Worm (Caenorhabditis elegans) whole organism, midembryonic: ENCODE data around the gene gcy-8.

ENCODE experiments used
- T22C8.4 ChIP-seq: fragments of 200-800 bp; sonication (Bioruptor generic); IDR thresholded peaks from 2 replicates; pipeline ENCODE4 v1.3.6; 2022; ENCODE audit warnings: missing genetic modification characterization, missing compliant biosample characterization
- cog-1 ChIP-seq: sonication (generic microtip); optimal IDR thresholded peaks from 2 replicates; lab custom pipeline; 2016; ENCODE audit warnings: missing genetic modification characterization, missing compliant biosample characterization
- flt-1 ChIP-seq: fragments of 200-800 bp; sonication (Bioruptor generic); IDR thresholded peaks from 2 replicates; pipeline ENCODE4 v1.3.6; 2022; ENCODE audit warnings: missing genetic modification characterization, missing compliant biosample characterization
- klf-2 ChIP-seq: fragments of 200-800 bp; sonication (Bioruptor generic); conservative IDR thresholded peaks from 2 replicates; pipeline ENCODE4 v1.3.6; 2022; ENCODE audit warnings: missing genetic modification reagents, missing genetic modification characterization, missing compliant biosample characterization
- med-1 ChIP-seq: sonication (generic microtip); optimal IDR thresholded peaks from 2 replicates; lab custom pipeline; 2017; ENCODE audit warnings: missing genetic modification characterization, mild to moderate bottlenecking, missing compliant biosample characterization, antibody characterized with exemption, missing genetic modification reagents; ENCODE audit not compliant: insufficient read depth
- ref-1 ChIP-seq: fragments of 200-800 bp; sonication (Bioruptor generic); conservative IDR thresholded peaks from 2 replicates; pipeline ENCODE4 v1.3.6; 2022; ENCODE audit warnings: missing genetic modification reagents, missing genetic modification characterization, missing compliant biosample characterization
- tab-1 ChIP-seq: fragments of 200-800 bp; sonication (Bioruptor generic); IDR thresholded peaks from 2 replicates; pipeline ENCODE4 v1.3.6; 2022; ENCODE audit warnings: missing genetic modification characterization, missing compliant biosample characterization
- ztf-23 ChIP-seq: fragments of 200-800 bp; sonication (Bioruptor generic); IDR thresholded peaks from 2 replicates; pipeline ENCODE4 v1.3.6; 2022; ENCODE audit warnings: missing genetic modification reagents, missing genetic modification characterization, missing compliant biosample characterization
- ztf-29 ChIP-seq: fragments of 200-800 bp; sonication (Bioruptor generic); IDR thresholded peaks from 2 replicates; pipeline ENCODE4 v1.3.6; 2022; ENCODE audit warnings: missing genetic modification reagents, missing genetic modification characterization, missing compliant biosample characterization

gcy-8 gene

DNA sequence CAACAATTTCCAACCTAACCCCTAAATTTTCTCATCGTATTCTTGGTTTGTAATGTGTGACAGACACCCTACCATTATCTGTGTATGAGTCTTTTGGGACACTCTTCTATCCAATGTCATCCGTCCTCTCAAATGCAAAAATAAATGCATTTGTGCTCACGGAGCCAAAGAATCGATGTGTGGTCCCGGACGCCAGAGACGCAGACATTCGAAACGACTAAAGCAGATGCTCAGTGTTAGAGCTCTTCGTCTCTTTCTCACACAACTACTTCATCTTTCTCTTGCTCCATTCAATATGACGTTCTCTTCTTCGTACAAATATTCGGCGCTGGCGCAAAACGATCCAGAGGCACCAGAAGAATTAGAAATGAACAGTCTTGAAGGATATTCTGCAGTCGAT lies 51.6 kb downstream of the gcy-8 start, which contains the start of gene unc-24:
unc-24 (plus strand) TSS at position 283 of the 400 bp plus-strand sequence.
- no peak for TF ChIP-seq cog-1 (tag; lab: Kevin White, UChicago)

DNA sequence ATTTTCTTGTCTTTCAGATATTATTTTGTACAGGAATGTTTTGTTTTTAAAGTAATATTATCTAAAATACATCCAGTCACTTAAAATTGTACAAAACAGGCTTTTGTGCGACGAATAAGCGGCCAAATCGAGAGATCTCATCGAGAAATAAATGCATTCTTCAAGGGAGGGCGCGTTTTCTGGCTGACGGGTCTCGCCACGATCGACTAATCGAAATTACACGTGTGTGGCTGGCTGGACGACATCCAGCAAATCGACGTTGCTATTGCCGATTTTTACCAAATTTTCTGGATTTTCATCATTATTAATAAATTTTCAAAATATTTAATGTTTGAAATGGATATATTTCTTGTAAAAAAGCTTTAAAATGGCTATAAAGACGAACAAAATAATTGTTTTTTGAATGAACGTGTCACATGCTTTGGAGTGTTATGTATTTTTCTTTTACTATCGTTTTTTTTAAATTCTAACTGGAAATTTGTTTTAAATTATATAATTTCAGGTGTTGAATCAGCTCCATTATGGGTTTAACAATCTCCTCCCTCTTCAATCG lies 54.1 kb downstream of the gcy-8 start, which contains the start of gene arf-5:
arf-5 (plus strand) TSS at position 503 of the 553 bp plus-strand sequence.
- TF ChIP-seq cog-1 (tag; lab: Kevin White, UChicago) (peak; percentile 20), flt-1 (GFP tag; lab: Robert Waterston, UW) (no peak), ref-1 (GFP tag; lab: Robert Waterston, UW) (no peak), ztf-29 (GFP tag; lab: Robert Waterston, UW) (no peak)

DNA sequence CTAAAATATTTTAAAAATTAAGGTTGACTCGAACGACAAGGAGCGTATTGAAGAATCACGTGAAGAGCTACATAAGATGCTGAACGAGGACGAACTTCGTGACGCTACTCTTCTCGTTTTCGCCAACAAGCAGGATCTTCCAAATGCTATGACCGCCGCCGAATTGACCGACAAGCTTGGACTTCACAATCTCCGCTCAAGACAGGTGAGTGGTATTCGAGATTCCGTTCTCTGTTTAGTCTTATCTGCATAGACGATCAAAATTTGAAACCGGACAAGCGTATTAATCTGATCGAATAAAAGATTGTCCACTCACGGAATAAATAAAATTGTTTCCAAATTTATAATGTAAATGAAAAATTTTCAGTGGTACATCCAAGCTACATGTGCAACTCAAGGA lies 55.1 kb downstream of the gcy-8 start:
- TF ChIP-seq tab-1 (GFP tag; lab: Robert Waterston, UW) = no peak
- no peak for TF ChIP-seq ztf-29 (GFP tag; lab: Robert Waterston, UW)
- TF ChIP-seq med-1 (GFP tag; lab: Kevin White, UChicago) = no peak
- TF ChIP-seq cog-1 (tag; lab: Kevin White, UChicago) = no peak
- no peak for TF ChIP-seq T22C8.4 (GFP tag; lab: Robert Waterston, UW)
- TF ChIP-seq flt-1 (GFP tag; lab: Robert Waterston, UW) = no peak
- no peak for TF ChIP-seq ref-1 (GFP tag; lab: Robert Waterston, UW)
- no peak for TF ChIP-seq ztf-23 (GFP tag; lab: Robert Waterston, UW)
- TF ChIP-seq klf-2 = no peak
